Worm (Caenorhabditis elegans) whole organism, L4 larva: ENCODE data around the gene mspn-1.

ENCODE experiments used
- egl-27 ChIP-seq: sonication (generic microtip); optimal IDR thresholded peaks from 3 replicates; lab custom pipeline; 2017; ENCODE audit warnings: missing biosample characterization, missing genetic modification reagents, missing genetic modification characterization
- hlh-11 ChIP-seq: fragments of 200-800 bp; sonication (Bioruptor generic); optimal IDR thresholded peaks from 2 replicates; lab custom pipeline; 2018; ENCODE audit warnings: mild to moderate bottlenecking, missing genetic modification characterization, missing compliant biosample characterization
- mep-1 ChIP-seq: fragments of 150-350 bp; sonication (generic microtip); optimal IDR thresholded peaks from 3 replicates; lab custom pipeline; 2014; ENCODE audit warnings: missing biosample characterization, missing genetic modification characterization
- unc-39 ChIP-seq: sonication (generic microtip); optimal IDR thresholded peaks from 2 replicates; lab custom pipeline; 2017; ENCODE audit warnings: missing biosample characterization, missing genetic modification characterization

- TF ChIP-seq hlh-11 (tag; lab: Kevin White, UChicago) (no peak), egl-27 (tag; lab: Kevin White, UChicago) (no peak), mep-1 (tag; lab: Kevin White, UChicago) (no peak), unc-39 (tag; lab: Kevin White, UChicago) (no peak)
Measured at ce11 chrIV:10170808-10171207, 7.0 kb upstream of the mspn-1 start.
